Fruit fly (Drosophila melanogaster): ENCODE results near the gene a10.

- TF ChIP-seq toe (GFP tag; optimal IDR thresholded peaks at IDR 0.05) (no peak), Clk (GFP tag; optimal IDR thresholded peaks at IDR 0.05) (no peak), ovo (GFP tag; optimal IDR thresholded peaks at IDR 0.05) (no peak), CG33017 (tag; optimal IDR thresholded peaks at IDR 0.05) (no peak), pad (GFP tag; optimal IDR thresholded peaks at IDR 0.05) (no peak)
These were observed 18.1 kb downstream of the a10 start for dm6 chr3L:17005415-17005796.

Data from whole organism, adult.